Fruit fly (Drosophila melanogaster) whole organism, embryonic: Measurements from ENCODE around the gene SKIP.

Source experiments
- ATbp ChIP-seq: fragments of 200-800 bp; sonication (Bioruptor generic); optimal IDR thresholded peaks from 2 replicates; lab custom pipeline; 2017; ENCODE audit warnings: missing biosample characterization, mild to moderate bottlenecking, missing genetic modification characterization, missing genetic modification reagents
- Antp ChIP-seq: fragments of 200-800 bp; sonication (Bioruptor generic); optimal IDR thresholded peaks from 3 replicates; lab custom pipeline; 2016; ENCODE audit warnings: missing biosample characterization, missing genetic modification characterization
- CG11456 ChIP-seq: fragments of 200-800 bp; sonication (Bioruptor generic); IDR thresholded peaks from 3 replicates; pipeline ENCODE4 v1.3.6; 2022; ENCODE audit warnings: missing biosample characterization, missing genetic modification characterization
- CG11504 ChIP-seq: fragments of 200-800 bp; sonication (Bioruptor generic); optimal IDR thresholded peaks from 3 replicates; lab custom pipeline; 2019; ENCODE audit warnings: missing biosample characterization, mild to moderate bottlenecking, missing genetic modification characterization, moderate library complexity
- CG13424 ChIP-seq: fragments of 200-800 bp; sonication (Bioruptor generic); optimal IDR thresholded peaks from 2 replicates; lab custom pipeline; 2019; ENCODE audit warnings: missing biosample characterization, mild to moderate bottlenecking, missing genetic modification characterization, moderate library complexity
- CG14710 ChIP-seq: fragments of 200-800 bp; sonication (Bioruptor generic); optimal IDR thresholded peaks from 3 replicates; lab custom pipeline; 2019; ENCODE audit warnings: missing biosample characterization, mild to moderate bottlenecking, missing genetic modification characterization, moderate library complexity
- CG15073 ChIP-seq: fragments of 200-800 bp; sonication (Bioruptor generic); optimal IDR thresholded peaks from 2 replicates; lab custom pipeline; 2016; ENCODE audit warnings: missing biosample characterization, missing genetic modification characterization
- CG16815 ChIP-seq: fragments of 200-800 bp; sonication (Bioruptor generic); optimal IDR thresholded peaks from 3 replicates; lab custom pipeline; 2017; ENCODE audit warnings: missing biosample characterization, mild to moderate bottlenecking, missing genetic modification characterization
- CG17802 ChIP-seq: fragments of 200-800 bp; sonication (Bioruptor generic); optimal IDR thresholded peaks from 2 replicates; lab custom pipeline; 2018; ENCODE audit warnings: missing biosample characterization, mild to moderate bottlenecking, missing genetic modification characterization, moderate library complexity
- CG1792 ChIP-seq: fragments of 200-800 bp; sonication (Bioruptor generic); optimal IDR thresholded peaks from 2 replicates; lab custom pipeline; 2016; ENCODE audit warnings: missing biosample characterization, missing genetic modification characterization
- CG18599 ChIP-seq: fragments of 200-800 bp; sonication (Bioruptor generic); optimal IDR thresholded peaks from 3 replicates; lab custom pipeline; 2017; ENCODE audit warnings: missing biosample characterization, missing genetic modification characterization, mild to moderate bottlenecking, moderate library complexity, missing genetic modification reagents
- CG2712 ChIP-seq: fragments of 200-800 bp; optimal IDR thresholded peaks from 3 replicates; lab custom pipeline; 2019; ENCODE audit warnings: missing biosample characterization, mild to moderate bottlenecking, missing genetic modification characterization, moderate library complexity
- CG30403 ChIP-seq: fragments of 200-800 bp; sonication (Bioruptor generic); optimal IDR thresholded peaks from 3 replicates; lab custom pipeline; 2016; ENCODE audit warnings: missing biosample characterization, missing genetic modification characterization
- CG30431 ChIP-seq: fragments of 200-800 bp; sonication (Bioruptor generic); optimal IDR thresholded peaks from 2 replicates; lab custom pipeline; 2017; ENCODE audit warnings: missing biosample characterization, missing genetic modification characterization
- CG31441 ChIP-seq: fragments of 200-800 bp; sonication (Bioruptor generic); IDR thresholded peaks from 2 replicates; pipeline ENCODE4 v1.3.6; 2022; ENCODE audit warnings: missing biosample characterization, missing genetic modification characterization
- CG32532 ChIP-seq: fragments of 200-800 bp; sonication (Bioruptor generic); IDR thresholded peaks from 2 replicates; pipeline ENCODE4 v1.3.6; 2022; ENCODE audit warnings: missing biosample characterization, missing genetic modification characterization
- CG43689 ChIP-seq: fragments of 200-800 bp; sonication (Bioruptor generic); IDR thresholded peaks from 2 replicates; pipeline ENCODE4 v1.3.6; 2022; ENCODE audit warnings: missing biosample characterization, missing genetic modification characterization
- CG6254 ChIP-seq: fragments of 200-800 bp; sonication (Bioruptor generic); optimal IDR thresholded peaks from 3 replicates; lab custom pipeline; 2017; ENCODE audit warnings: mild to moderate bottlenecking, missing biosample characterization, missing genetic modification reagents, missing genetic modification characterization
- CG7839 ChIP-seq: fragments of 200-800 bp; sonication (Bioruptor generic); optimal IDR thresholded peaks from 3 replicates; lab custom pipeline; 2018; ENCODE audit warnings: missing biosample characterization, mild to moderate bottlenecking, missing genetic modification characterization, moderate library complexity
- CG8281 ChIP-seq: fragments of 200-800 bp; sonication (Bioruptor generic); optimal IDR thresholded peaks from 2 replicates; lab custom pipeline; 2018; ENCODE audit warnings: missing biosample characterization, mild to moderate bottlenecking, missing genetic modification characterization, moderate library complexity
- CG8359 ChIP-seq: fragments of 200-800 bp; sonication (Bioruptor generic); optimal IDR thresholded peaks from 2 replicates; lab custom pipeline; 2017; ENCODE audit warnings: missing biosample characterization, mild to moderate bottlenecking, missing genetic modification characterization, borderline replicate concordance
- CG8944 ChIP-seq: fragments of 200-800 bp; sonication (Bioruptor generic); optimal IDR thresholded peaks from 3 replicates; lab custom pipeline; 2016; ENCODE audit warnings: missing biosample characterization, missing genetic modification characterization
- CG9876 ChIP-seq: fragments of 200-800 bp; sonication (Bioruptor generic); optimal IDR thresholded peaks from 2 replicates; lab custom pipeline; 2016; ENCODE audit warnings: missing biosample characterization, missing genetic modification characterization
- D ChIP-seq, 2 experiments: fragments of 200-800 bp in 1 of 2; fragments of >200 bp in 1 of 2; sonication (Bioruptor generic) in 1 of 2; optimal IDR thresholded peaks; 2 replicates in 1 of 2; 3 replicates in 1 of 2; lab custom pipeline; 2017; ENCODE audit warnings: mild to moderate bottlenecking in 1 of 2, missing biosample characterization in 1 of 2, missing genetic modification characterization in 1 of 2, missing genetic modification reagents in 1 of 2
- D19A ChIP-seq: fragments of 200-800 bp; optimal IDR thresholded peaks from 3 replicates; lab custom pipeline; 2019; ENCODE audit warnings: missing biosample characterization, mild to moderate bottlenecking, missing genetic modification characterization, moderate library complexity
- E2f2 ChIP-seq: fragments of 200-800 bp; sonication (Bioruptor generic); IDR thresholded peaks from 2 replicates; pipeline ENCODE4 v1.3.6; 2022; ENCODE audit warnings: missing biosample characterization, missing genetic modification characterization
- Eip74EF ChIP-seq, 2 experiments: fragments of 200-800 bp in 1 of 2; fragments of >200 bp in 1 of 2; sonication (Bioruptor generic) in 1 of 2; optimal IDR thresholded peaks; 2 replicates each; lab custom pipeline; 2017 to 2019; ENCODE audit warnings: missing biosample characterization in 2 of 2, missing genetic modification characterization in 2 of 2, mild to moderate bottlenecking in 1 of 2, moderate library complexity in 1 of 2
- Gug ChIP-seq: fragments of 200-800 bp; sonication (Bioruptor generic); IDR thresholded peaks from 4 replicates; pipeline ENCODE4 v1.3.6; 2022; ENCODE audit warnings: missing biosample characterization, missing genetic modification characterization
- HLH3B ChIP-seq: fragments of 200-800 bp; sonication (Bioruptor generic); IDR thresholded peaks from 2 replicates; pipeline ENCODE4 v1.3.6; 2022; ENCODE audit warnings: missing biosample characterization, missing genetic modification characterization
- Nf-YA ChIP-seq: fragments of 200-800 bp; sonication (Bioruptor generic); IDR thresholded peaks from 2 replicates; pipeline ENCODE4 v1.3.6; 2022; ENCODE audit warnings: missing biosample characterization, missing genetic modification characterization
- Six4 ChIP-seq: fragments of 200-800 bp; sonication (Bioruptor generic); optimal IDR thresholded peaks from 2 replicates; lab custom pipeline; 2016; ENCODE audit warnings: missing biosample characterization, missing genetic modification characterization
- Sry-β ChIP-seq: fragments of 200-800 bp; sonication (Bioruptor generic); optimal IDR thresholded peaks from 2 replicates; lab custom pipeline; 2018; ENCODE audit warnings: missing biosample characterization, mild to moderate bottlenecking, missing genetic modification characterization, moderate library complexity
- ap ChIP-seq: fragments of 200-800 bp; sonication (Bioruptor generic); IDR thresholded peaks from 2 replicates; pipeline ENCODE4 v1.3.6; 2022; ENCODE audit warnings: missing biosample characterization, missing genetic modification characterization
- az2 ChIP-seq: fragments of 200-800 bp; sonication (Bioruptor generic); optimal IDR thresholded peaks from 3 replicates; lab custom pipeline; 2016; ENCODE audit warnings: missing biosample characterization, missing genetic modification characterization
- chm ChIP-seq: fragments of 200-800 bp; sonication (Bioruptor generic); IDR thresholded peaks from 2 replicates; pipeline ENCODE4 v1.3.6; 2022; ENCODE audit warnings: missing biosample characterization, missing genetic modification characterization
- ci ChIP-seq: fragments of 200-800 bp; sonication (Bioruptor generic); IDR thresholded peaks from 3 replicates; pipeline ENCODE4 v1.3.6; 2022; ENCODE audit warnings: missing biosample characterization, missing genetic modification characterization
- fd96Cb ChIP-seq: fragments of 200-800 bp; sonication (Bioruptor generic); optimal IDR thresholded peaks from 2 replicates; lab custom pipeline; 2018; ENCODE audit warnings: missing biosample characterization, mild to moderate bottlenecking, missing genetic modification characterization, moderate library complexity
- gcm ChIP-seq: fragments of 200-800 bp; sonication (Bioruptor generic); optimal IDR thresholded peaks from 2 replicates; lab custom pipeline; 2019; ENCODE audit warnings: missing biosample characterization, mild to moderate bottlenecking, missing genetic modification characterization, moderate library complexity
- gem ChIP-seq: fragments of 200-800 bp; sonication (Bioruptor generic); optimal IDR thresholded peaks from 2 replicates; lab custom pipeline; 2019; ENCODE audit warnings: missing biosample characterization, mild to moderate bottlenecking, missing genetic modification characterization, moderate library complexity
- ham ChIP-seq: fragments of 200-800 bp; sonication (Bioruptor generic); IDR thresholded peaks from 2 replicates; pipeline ENCODE4 v1.3.6; 2022; ENCODE audit warnings: missing biosample characterization, missing genetic modification characterization
- oc ChIP-seq: fragments of 200-800 bp; sonication (Bioruptor generic); optimal IDR thresholded peaks from 2 replicates; lab custom pipeline; 2018; ENCODE audit warnings: missing biosample characterization, mild to moderate bottlenecking, missing genetic modification characterization, moderate library complexity
- pan ChIP-seq, 4 experiments: fragments of >200 bp in 3 of 4; fragments of 200-800 bp in 1 of 4; sonication (Bioruptor generic) in 1 of 4; optimal IDR thresholded peaks in 3 of 4; IDR thresholded peaks in 1 of 4; 2 replicates each; pipeline versions ENCODE4 v1.3.6 to Lab custom; 2017 to 2022; ENCODE audit warnings: missing biosample characterization in 2 of 4, missing genetic modification characterization in 2 of 4, mixed read lengths in 1 of 4
- pnt ChIP-seq: fragments of 200-800 bp; sonication (Bioruptor generic); optimal IDR thresholded peaks from 3 replicates; lab custom pipeline; 2016; ENCODE audit warnings: missing biosample characterization, missing genetic modification characterization
- rib ChIP-seq: fragments of 200-800 bp; sonication (Bioruptor generic); IDR thresholded peaks from 2 replicates; pipeline ENCODE4 v1.3.6; 2022; ENCODE audit warnings: missing biosample characterization, missing genetic modification characterization
- row ChIP-seq: fragments of 200-800 bp; sonication (Bioruptor generic); IDR thresholded peaks from 3 replicates; pipeline ENCODE4 v1.3.6; 2022; ENCODE audit warnings: missing biosample characterization, missing genetic modification characterization
- sisA ChIP-seq: fragments of 200-800 bp; sonication (Bioruptor generic); IDR thresholded peaks from 2 replicates; pipeline ENCODE4 v1.3.6; 2022; ENCODE audit warnings: missing biosample characterization, missing genetic modification characterization
- tap ChIP-seq: fragments of 200-800 bp; optimal IDR thresholded peaks from 3 replicates; lab custom pipeline; 2019; ENCODE audit warnings: missing biosample characterization, mild to moderate bottlenecking, missing genetic modification characterization, moderate library complexity
- unpg ChIP-seq: fragments of 200-800 bp; sonication (Bioruptor generic); optimal IDR thresholded peaks from 3 replicates; lab custom pipeline; 2018; ENCODE audit warnings: missing biosample characterization, mild to moderate bottlenecking, missing genetic modification characterization, moderate library complexity
- zfh1 ChIP-seq: fragments of 200-800 bp; sonication (Bioruptor generic); IDR thresholded peaks from 3 replicates; pipeline ENCODE4 v1.3.6; 2022; ENCODE audit warnings: missing biosample characterization, missing genetic modification characterization

Gene SKIP

dm6 chr3R:22236761-22237160 lies 103.1 kb downstream of the SKIP start (continued):
- TF ChIP-seq CG32532 (peak; percentile 47; the same call in 1 of the 2 replicates), CG16815 (GFP tag; lab: Kevin White, UChicago) (no peak), CG15073 (no peak), gem (tag; lab: Kevin White, UChicago) (peak; percentile 74), sisA (GFP tag; lab: Robert Waterston, UW) (peak; percentile 48; the same call in 1 of the 2 replicates), CG14710 (tag; lab: Kevin White, UChicago) (peak; percentile 62), chm (GFP tag; lab: Robert Waterston, UW) (peak; percentile 47; the same call in 1 of the 2 replicates), Antp (GFP tag; lab: Kevin White, UChicago) (peak; percentile 57), rib (no peak), gcm (peak; percentile 1), E2f2 (GFP tag; lab: Robert Waterston, UW) (peak; percentile 36; the same call in 1 of the 2 replicates), CG30431 (peak; percentile 28), oc (peak; percentile 30), CG11456 (GFP tag; lab: Robert Waterston, UW) (no peak), CG8944 (GFP tag; lab: Kevin White, UChicago) (peak; percentile 13), CG2712 (tag; lab: Kevin White, UChicago) (peak; percentile 71), fd96Cb (tag; lab: Kevin White, UChicago) (peak; percentile 62), CG11504 (tag; lab: Kevin White, UChicago) (peak; percentile 75), unpg (GFP tag; lab: Kevin White, UChicago) (peak; percentile 67), CG8359 (peak; percentile 42), D (optimal IDR thresholded peaks at IDR 0.05; lab: Kevin White, UChicago) (no peak), D (GFP tag; optimal IDR thresholded peaks at IDR 0.05; lab: Kevin White, UChicago) (peak; percentile 71), Eip74EF (GFP tag; optimal IDR thresholded peaks at IDR 0.05; lab: Kevin White, UChicago) (peak in 1 of 2 experiments; percentile 16), CG43689 (GFP tag; lab: Robert Waterston, UW) (no peak), pan (optimal IDR thresholded peaks at IDR 0.05; lab: Kevin White, UChicago) (no peak), pan (GFP tag; optimal IDR thresholded peaks at IDR 0.05 in 1 of 2, IDR thresholded peaks at IDR 0.05 in 1 of 2) (peak in 1 of 2 experiments; percentile 39), row (GFP tag; lab: Robert Waterston, UW) (peak; percentile 76), Sry-β (no peak), CG8281 (tag; lab: Kevin White, UChicago) (peak; percentile 2), Nf-YA (GFP tag; lab: Robert Waterston, UW) (no peak), ap (GFP tag; lab: Robert Waterston, UW) (0 out of 2 replicates have a peak, but pooled peaks have one; percentile 18), D19A (peak; percentile 65), CG18599 (peak; percentile 81), pnt (peak; percentile 48), CG7839 (tag; lab: Kevin White, UChicago) (peak; percentile 64), CG9876 (GFP tag; lab: Kevin White, UChicago) (peak; percentile 55), Gug (GFP tag; lab: Robert Waterston, UW) (0 out of 4 replicates have a peak, but pooled peaks have one; percentile 8), ham (no peak), Six4 (peak; percentile 8), CG13424 (tag; lab: Kevin White, UChicago) (peak; percentile 55), CG30403 (peak; percentile 48), ci (GFP tag; lab: Robert Waterston, UW) (peak; percentile 53; the same call in 2 of the 3 replicates), az2 (GFP tag; lab: Kevin White, UChicago) (peak; percentile 21), HLH3B (GFP tag; lab: Robert Waterston, UW) (peak; percentile 55; the same call in 1 of the 2 replicates), CG1792 (GFP tag; lab: Kevin White, UChicago) (peak; percentile 43), ATbp (GFP tag; lab: Kevin White, UChicago) (peak; percentile 45), CG17802 (tag; lab: Kevin White, UChicago) (no peak), tap (tag; lab: Kevin White, UChicago) (peak; percentile 54), zfh1 (GFP tag; lab: Robert Waterston, UW) (peak; percentile 61; the same call in 2 of the 3 replicates), CG6254 (GFP tag; lab: Kevin White, UChicago) (no peak), CG31441 (GFP tag; lab: Robert Waterston, UW) (peak; percentile 49; the same call in 1 of the 2 replicates)
